Worm (Caenorhabditis elegans) whole organism, mixed stage, embryonic: ENCODE results near the gene rfip-2.

Source experiments
- blmp-1 ChIP-seq: fragments of 150-350 bp; optimal IDR thresholded peaks from 2 replicates; lab custom pipeline; 2014; ENCODE audit warnings: missing biosample characterization, missing genetic modification characterization
- nhr-237 ChIP-seq: fragments of 150-350 bp; optimal IDR thresholded peaks from 2 replicates; lab custom pipeline; 2014; ENCODE audit warnings: missing biosample characterization, missing genetic modification characterization
- unc-120 ChIP-seq: sonication (generic microtip); optimal IDR thresholded peaks from 2 replicates; lab custom pipeline; 2017; ENCODE audit warnings: missing genetic modification characterization, missing compliant biosample characterization; ENCODE audit not compliant: poor library complexity, severe bottlenecking
- unc-39 ChIP-seq: fragments of 150-350 bp; optimal IDR thresholded peaks from 2 replicates; lab custom pipeline; 2014; ENCODE audit warnings: missing biosample characterization, missing genetic modification characterization

DNA sequence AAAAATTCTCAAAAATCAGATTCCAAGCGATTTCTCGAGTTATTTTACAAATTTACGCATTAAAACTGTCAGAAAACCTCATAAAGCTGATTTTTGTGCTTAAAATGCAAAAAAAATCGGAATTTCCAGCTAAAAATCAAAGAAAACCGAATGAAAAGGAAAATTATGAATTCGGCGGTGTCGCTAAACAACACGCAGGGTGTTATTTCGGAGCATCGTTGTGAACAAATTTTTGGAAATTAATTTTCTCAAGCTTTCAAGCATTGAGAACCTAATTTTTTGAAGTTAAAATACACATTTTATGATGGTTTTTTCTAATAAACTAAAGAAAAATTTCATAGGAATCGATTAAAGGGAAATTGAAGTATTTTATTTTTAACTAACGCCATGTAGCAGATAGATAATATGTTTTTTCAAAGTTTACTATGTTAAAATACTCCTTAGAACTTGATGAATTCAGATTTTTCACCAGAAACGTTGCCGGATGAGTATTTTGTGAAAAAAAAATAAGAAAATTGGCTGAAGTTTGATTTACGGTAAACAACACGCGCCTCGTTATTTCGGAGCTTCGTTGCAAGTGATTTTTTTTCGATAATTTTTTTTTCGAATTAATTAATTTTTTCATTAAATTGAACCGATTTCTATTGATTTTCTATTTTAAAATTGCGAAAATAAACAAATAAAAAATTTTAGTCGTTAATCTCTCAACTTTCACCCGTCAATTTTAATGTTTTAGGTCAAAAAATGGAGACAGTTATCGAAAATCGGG, 22.0 kb upstream of the rfip-2 start, which contains the start of gene thoc-1:
- TF ChIP-seq blmp-1 (tag; lab: Kevin White, UChicago) (no peak), nhr-237 (tag; lab: Kevin White, UChicago) (no peak), unc-39 (no peak), unc-120 (tag; lab: Kevin White, UChicago) (no peak)
